Worm (Caenorhabditis elegans) whole organism, late embryonic: Measurements from ENCODE around the gene C56C10.6.

Source experiments
- C08G9.2 ChIP-seq: sonication (generic microtip); optimal IDR thresholded peaks from 2 replicates; lab custom pipeline; 2016; ENCODE audit warnings: mild to moderate bottlenecking, missing genetic modification characterization, moderate library complexity, missing compliant biosample characterization
- C38D4.7 ChIP-seq: fragments of 200-800 bp; sonication (Bioruptor generic); optimal IDR thresholded peaks from 2 replicates; lab custom pipeline; 2018; ENCODE audit warnings: mild to moderate bottlenecking, missing genetic modification characterization, moderate library complexity, missing compliant biosample characterization
- F13H6.1 ChIP-seq: sonication (generic microtip); optimal IDR thresholded peaks from 2 replicates; lab custom pipeline; 2016; ENCODE audit warnings: missing genetic modification characterization, missing compliant biosample characterization
- K02D7.2 ChIP-seq: sonication (generic microtip); optimal IDR thresholded peaks from 2 replicates; lab custom pipeline; 2017; ENCODE audit warnings: mild to moderate bottlenecking, missing genetic modification characterization, missing compliant biosample characterization
- K09A11.1 ChIP-seq: sonication (generic microtip); optimal IDR thresholded peaks from 2 replicates; lab custom pipeline; 2017; ENCODE audit warnings: antibody characterized with exemption, mild to moderate bottlenecking, missing genetic modification characterization, missing compliant biosample characterization; ENCODE audit not compliant: insufficient read depth
- Y22D7AL.16 ChIP-seq: sonication (generic microtip); optimal IDR thresholded peaks from 2 replicates; lab custom pipeline; 2016; ENCODE audit warnings: missing genetic modification characterization, missing compliant biosample characterization
- ahr-1 ChIP-seq: sonication (generic microtip); optimal IDR thresholded peaks from 2 replicates; lab custom pipeline; 2016; ENCODE audit warnings: missing genetic modification characterization, missing compliant biosample characterization
- ceh-18 ChIP-seq: sonication (generic microtip); optimal IDR thresholded peaks from 2 replicates; lab custom pipeline; 2016; ENCODE audit warnings: missing genetic modification characterization, missing compliant biosample characterization
- ceh-19 ChIP-seq: fragments of 200-800 bp; sonication (Bioruptor generic); optimal IDR thresholded peaks from 2 replicates; lab custom pipeline; 2018; ENCODE audit warnings: mild to moderate bottlenecking, missing genetic modification characterization, missing compliant biosample characterization
- ceh-2 ChIP-seq: sonication (generic microtip); optimal IDR thresholded peaks from 2 replicates; lab custom pipeline; 2016; ENCODE audit warnings: missing genotype, missing genetic modification characterization, missing compliant biosample characterization
- ceh-22 ChIP-seq: sonication (generic microtip); optimal IDR thresholded peaks from 2 replicates; lab custom pipeline; 2017; ENCODE audit warnings: missing biosample characterization, missing genetic modification characterization
- ceh-24 ChIP-seq: sonication (generic microtip); optimal IDR thresholded peaks from 2 replicates; lab custom pipeline; 2016; ENCODE audit warnings: mild to moderate bottlenecking, missing genetic modification characterization, missing compliant biosample characterization
- ceh-30 ChIP-seq: fragments of 150-350 bp; optimal IDR thresholded peaks from 2 replicates; lab custom pipeline; 2014; ENCODE audit warnings: missing biosample characterization, missing genetic modification characterization
- ceh-31 ChIP-seq: sonication (generic microtip); optimal IDR thresholded peaks from 2 replicates; lab custom pipeline; 2016; ENCODE audit warnings: missing genetic modification characterization, missing compliant biosample characterization
- ceh-48 ChIP-seq: sonication (generic microtip); optimal IDR thresholded peaks from 2 replicates; lab custom pipeline; 2016; ENCODE audit warnings: missing genetic modification characterization, inconsistent platforms, missing compliant biosample characterization
- ceh-6 ChIP-seq: fragments of 200-800 bp; sonication (Bioruptor generic); optimal IDR thresholded peaks from 2 replicates; lab custom pipeline; 2018; ENCODE audit warnings: mild to moderate bottlenecking, missing genetic modification characterization, missing compliant biosample characterization
- ceh-9 ChIP-seq: sonication (generic microtip); optimal IDR thresholded peaks from 2 replicates; lab custom pipeline; 2016; ENCODE audit warnings: mild to moderate bottlenecking, missing genetic modification characterization, inconsistent platforms, missing compliant biosample characterization
- che-1 ChIP-seq: sonication (generic microtip); optimal IDR thresholded peaks from 2 replicates; lab custom pipeline; 2016; ENCODE audit warnings: mild to moderate bottlenecking, missing genetic modification characterization, missing compliant biosample characterization
- dve-1 ChIP-seq: sonication (generic microtip); optimal IDR thresholded peaks from 2 replicates; lab custom pipeline; 2017; ENCODE audit warnings: antibody characterized with exemption, mild to moderate bottlenecking, missing genetic modification characterization, missing compliant biosample characterization
- elt-4 ChIP-seq: sonication (generic microtip); optimal IDR thresholded peaks from 2 replicates; lab custom pipeline; 2016; ENCODE audit warnings: missing genetic modification characterization, missing compliant biosample characterization
- ets-4 ChIP-seq: sonication (generic microtip); optimal IDR thresholded peaks from 2 replicates; lab custom pipeline; 2016; ENCODE audit warnings: missing genetic modification characterization, missing compliant biosample characterization
- eyg-1 ChIP-seq: sonication (generic microtip); optimal IDR thresholded peaks from 2 replicates; lab custom pipeline; 2016; ENCODE audit warnings: missing genotype, missing genetic modification characterization, missing compliant biosample characterization
- fkh-10 ChIP-seq: fragments of 150-350 bp; optimal IDR thresholded peaks from 2 replicates; lab custom pipeline; 2014; ENCODE audit warnings: missing biosample characterization, missing genetic modification reagents, missing genetic modification characterization
- fkh-6 ChIP-seq: sonication (generic microtip); optimal IDR thresholded peaks from 2 replicates; lab custom pipeline; 2016; ENCODE audit warnings: missing genetic modification characterization, missing compliant biosample characterization
- gmeb-2 ChIP-seq: sonication (generic microtip); optimal IDR thresholded peaks from 2 replicates; lab custom pipeline; 2016; ENCODE audit warnings: missing genetic modification characterization, inconsistent platforms, missing compliant biosample characterization
- hlh-13 ChIP-seq: fragments of 200-800 bp; sonication (Bioruptor generic); optimal IDR thresholded peaks from 2 replicates; lab custom pipeline; 2018; ENCODE audit warnings: mild to moderate bottlenecking, missing genetic modification characterization, missing compliant biosample characterization
- hlh-30 ChIP-seq: sonication (generic microtip); optimal IDR thresholded peaks from 2 replicates; lab custom pipeline; 2017; ENCODE audit warnings: antibody characterized with exemption, missing genetic modification characterization, missing compliant biosample characterization; ENCODE audit not compliant: insufficient read depth
- hlh-6 ChIP-seq: sonication (generic microtip); optimal IDR thresholded peaks from 2 replicates; lab custom pipeline; 2016; ENCODE audit warnings: missing genotype, missing genetic modification characterization, missing compliant biosample characterization
- hlh-8 ChIP-seq: sonication (generic microtip); optimal IDR thresholded peaks from 2 replicates; lab custom pipeline; 2016; ENCODE audit warnings: missing genotype, missing genetic modification characterization, missing compliant biosample characterization
- lim-6 ChIP-seq: sonication (generic microtip); optimal IDR thresholded peaks from 2 replicates; lab custom pipeline; 2016; ENCODE audit warnings: missing genetic modification characterization, missing compliant biosample characterization
- lin-11 ChIP-seq: fragments of 200-800 bp; sonication (Bioruptor generic); optimal IDR thresholded peaks from 2 replicates; lab custom pipeline; 2018; ENCODE audit warnings: mild to moderate bottlenecking, missing genetic modification characterization, missing compliant biosample characterization
- mec-3 ChIP-seq: sonication (generic microtip); optimal IDR thresholded peaks from 2 replicates; lab custom pipeline; 2016; ENCODE audit warnings: borderline replicate concordance, missing genetic modification characterization, missing compliant biosample characterization
- nhr-11 ChIP-seq: fragments of 150-350 bp; optimal IDR thresholded peaks from 2 replicates; lab custom pipeline; 2014; ENCODE audit warnings: missing biosample characterization, missing genetic modification characterization
- nhr-232 ChIP-seq: sonication (generic microtip); optimal IDR thresholded peaks from 2 replicates; lab custom pipeline; 2016; ENCODE audit warnings: missing genetic modification characterization, missing compliant biosample characterization
- pag-3 ChIP-seq: sonication (generic microtip); optimal IDR thresholded peaks from 2 replicates; lab custom pipeline; 2016; ENCODE audit warnings: missing compliant biosample characterization, missing genetic modification characterization, borderline replicate concordance
- pat-9 ChIP-seq: fragments of 200-800 bp; sonication (Bioruptor generic); optimal IDR thresholded peaks from 2 replicates; lab custom pipeline; 2018; ENCODE audit warnings: mild to moderate bottlenecking, missing genetic modification characterization, moderate library complexity, missing compliant biosample characterization
- pha-2 ChIP-seq: sonication (generic microtip); optimal IDR thresholded peaks from 2 replicates; lab custom pipeline; 2017; ENCODE audit warnings: mild to moderate bottlenecking, missing genetic modification characterization, missing compliant biosample characterization
- pha-4 ChIP-seq: fragments of 150-350 bp; optimal IDR thresholded peaks from 2 replicates; lab custom pipeline; 2018; ENCODE audit warnings: missing biosample characterization, missing genetic modification reagents, missing genetic modification characterization
- pqm-1 ChIP-seq: sonication (generic microtip); optimal IDR thresholded peaks from 2 replicates; lab custom pipeline; 2016; ENCODE audit warnings: missing genetic modification characterization, missing compliant biosample characterization
- pros-1 ChIP-seq: fragments of 150-350 bp; optimal IDR thresholded peaks from 2 replicates; lab custom pipeline; 2014; ENCODE audit warnings: missing biosample characterization, missing genetic modification reagents, missing genetic modification characterization
- rnt-1 ChIP-seq: sonication (generic microtip); optimal IDR thresholded peaks from 2 replicates; lab custom pipeline; 2016; ENCODE audit warnings: missing genetic modification characterization, missing compliant biosample characterization
- sdc-2 ChIP-seq: sonication (generic microtip); optimal IDR thresholded peaks from 2 replicates; lab custom pipeline; 2016; ENCODE audit warnings: missing genotype, missing genetic modification characterization, missing compliant biosample characterization
- sox-4 ChIP-seq: sonication (generic microtip); optimal IDR thresholded peaks from 2 replicates; lab custom pipeline; 2017; ENCODE audit warnings: mild to moderate bottlenecking, missing genetic modification characterization, inconsistent platforms, missing compliant biosample characterization
- syd-9 ChIP-seq: sonication (generic microtip); optimal IDR thresholded peaks from 2 replicates; lab custom pipeline; 2016; ENCODE audit warnings: mild to moderate bottlenecking, missing genetic modification characterization, moderate library complexity, missing compliant biosample characterization
- tbx-2 ChIP-seq: sonication (generic microtip); optimal IDR thresholded peaks from 2 replicates; lab custom pipeline; 2016; ENCODE audit warnings: missing genetic modification characterization, missing compliant biosample characterization
- tbx-7 ChIP-seq: sonication (generic microtip); optimal IDR thresholded peaks from 2 replicates; lab custom pipeline; 2016; ENCODE audit warnings: missing genotype, missing genetic modification characterization, missing compliant biosample characterization
- unc-3 ChIP-seq, 2 experiments: fragments of 200-800 bp in 1 of 2; sonication (Bioruptor generic) in 1 of 2; sonication (generic microtip) in 1 of 2; conservative IDR thresholded peaks in 1 of 2; optimal IDR thresholded peaks in 1 of 2; 2 replicates each; pipeline versions ENCODE4 v1.3.6 to Lab custom; 2016 to 2022; ENCODE audit warnings: missing compliant biosample characterization in 2 of 2, missing genetic modification characterization in 2 of 2, missing genetic modification reagents in 1 of 2
- unc-42 ChIP-seq: sonication (generic microtip); optimal IDR thresholded peaks from 2 replicates; lab custom pipeline; 2016; ENCODE audit warnings: missing genotype, missing genetic modification characterization, missing compliant biosample characterization
- unc-55 ChIP-seq: sonication (generic microtip); optimal IDR thresholded peaks from 2 replicates; lab custom pipeline; 2017; ENCODE audit warnings: missing biosample characterization, missing genetic modification reagents, missing genetic modification characterization
- unc-86 ChIP-seq: sonication (generic microtip); optimal IDR thresholded peaks from 2 replicates; lab custom pipeline; 2016; ENCODE audit warnings: missing genetic modification characterization, missing compliant biosample characterization

Gene C56C10.6

ce11 chrII:6589408-6589807 is 8.3 kb upstream of the C56C10.6 start, which contains the start of gene vps-32.1:
Gene vps-32.1 (plus strand): TSS chrII:6589708.
- TF ChIP-seq hlh-30 (no peak), rnt-1 (tag; lab: Kevin White, UChicago) (no peak), ceh-19 (no peak), Y22D7AL.16 (no peak), fkh-6 (no peak), mec-3 (tag; lab: Kevin White, UChicago) (no peak), hlh-13 (GFP tag; lab: Kevin White, UChicago) (no peak), C08G9.2 (no peak), nhr-11 (no peak), pha-4 (tag; lab: Kevin White, UChicago) (no peak), ceh-48 (no peak)

- TF ChIP-seq lim-6 (tag; lab: Kevin White, UChicago) (peak; percentile 13), ets-4 (tag; lab: Kevin White, UChicago) (no peak), hlh-13 (GFP tag; lab: Kevin White, UChicago) (no peak), pros-1 (tag; lab: Kevin White, UChicago) (peak; percentile 59), pat-9 (tag; lab: Kevin White, UChicago) (no peak), hlh-6 (tag; lab: Kevin White, UChicago) (no peak), ceh-22 (tag; lab: Kevin White, UChicago) (no peak), ceh-48 (peak; percentile 17), ceh-24 (tag; lab: Kevin White, UChicago) (no peak), ahr-1 (tag; lab: Kevin White, UChicago) (no peak), tbx-2 (tag; lab: Kevin White, UChicago) (peak; percentile 87), ceh-19 (no peak), unc-3 (GFP tag; conservative IDR thresholded peaks at IDR 0.05; lab: Robert Waterston, UW) (no peak), unc-3 (tag; optimal IDR thresholded peaks at IDR 0.05; lab: Kevin White, UChicago) (no peak), ceh-9 (tag; lab: Kevin White, UChicago) (no peak), unc-86 (peak; percentile 39), fkh-10 (GFP tag; lab: Kevin White, UChicago) (no peak), fkh-6 (no peak), tbx-7 (tag; lab: Kevin White, UChicago) (no peak), C08G9.2 (peak; percentile 7), unc-55 (GFP tag; lab: Kevin White, UChicago) (peak; percentile 97), F13H6.1 (no peak), ceh-18 (tag; lab: Kevin White, UChicago) (peak; percentile 93), hlh-8 (no peak), dve-1 (tag; lab: Kevin White, UChicago) (peak; percentile 84), gmeb-2 (tag; lab: Kevin White, UChicago) (no peak), ceh-31 (tag; lab: Kevin White, UChicago) (peak; percentile 88), C38D4.7 (no peak), che-1 (tag; lab: Kevin White, UChicago) (no peak), ceh-2 (no peak), unc-42 (peak; percentile 74), pag-3 (tag; lab: Kevin White, UChicago) (no peak), pha-2 (no peak), eyg-1 (tag; lab: Kevin White, UChicago) (no peak), lin-11 (no peak), ceh-6 (GFP tag; lab: Kevin White, UChicago) (no peak), nhr-232 (tag; lab: Kevin White, UChicago) (no peak), pqm-1 (tag; lab: Kevin White, UChicago) (no peak), sox-4 (tag; lab: Kevin White, UChicago) (no peak), sdc-2 (no peak), K02D7.2 (tag; lab: Kevin White, UChicago) (no peak), elt-4 (tag; lab: Kevin White, UChicago) (no peak), ceh-30 (tag; lab: Kevin White, UChicago) (peak; percentile 82), syd-9 (peak; percentile 54), Y22D7AL.16 (no peak), K09A11.1 (tag; lab: Kevin White, UChicago) (peak; percentile 60)
Observed at ce11 chrII:6588605-6589292, 7.6 kb upstream of the C56C10.6 start, which contains the start of gene icd-1. Gene icd-1 (minus strand): TSS chrII:6588655.
